Fruit fly (Drosophila melanogaster): ENCODE results near the gene Liprin-alpha.
A peak's percentile ranks its signal among the peaks of the same experiment; 100 is the strongest.

Gene Liprin-alpha

dm6 chr2L:6716921-6717320, 6.8 kb upstream of the Liprin-alpha start:
- no peak for TF ChIP-seq Pif1B (GFP tag; optimal IDR thresholded peaks at IDR 0.05)
- no peak for TF ChIP-seq CG4496 (GFP tag; IDR thresholded peaks at IDR 0.05)
- no peak for TF ChIP-seq Snoo (tag; optimal IDR thresholded peaks at IDR 0.05)
- no peak for TF ChIP-seq CG8301 (tag; optimal IDR thresholded peaks at IDR 0.05)
- no peak for TF ChIP-seq CG9948 (tag; optimal IDR thresholded peaks at IDR 0.05)
- no peak for TF ChIP-seq CG32121 (GFP tag; IDR thresholded peaks at IDR 0.05)
- no peak for TF ChIP-seq CG14655 (GFP tag; optimal IDR thresholded peaks at IDR 0.05)
- no peak for TF ChIP-seq CG8159 (tag; optimal IDR thresholded peaks at IDR 0.05)
- TF ChIP-seq rn (GFP tag; IDR thresholded peaks at IDR 0.05), result no peak
- TF ChIP-seq CG10348 (GFP tag; IDR thresholded peaks at IDR 0.05), result no peak
- no peak for TF ChIP-seq EcR (GFP tag; optimal IDR thresholded peaks at IDR 0.05)
- no peak for TF ChIP-seq gl (tag; optimal IDR thresholded peaks at IDR 0.05)
- TF ChIP-seq D1 (tag; optimal IDR thresholded peaks at IDR 0.05), result no peak
- no peak for TF ChIP-seq CG12605 (GFP tag; IDR thresholded peaks at IDR 0.05)
- no peak for TF ChIP-seq Pif1A (GFP tag; optimal IDR thresholded peaks at IDR 0.05)
- TF ChIP-seq CG17806 (tag; optimal IDR thresholded peaks at IDR 0.05), result no peak
- TF ChIP-seq CG15710 (tag; optimal IDR thresholded peaks at IDR 0.05), result no peak
- TF ChIP-seq fd96Ca (GFP tag; IDR thresholded peaks at IDR 0.05), result no peak
- TF ChIP-seq CG34367 (tag; optimal IDR thresholded peaks at IDR 0.05), result no peak
- no peak for TF ChIP-seq Ets98B (GFP tag; IDR thresholded peaks at IDR 0.05)

dm6 chr2L:6717460-6717859, 6.2 kb upstream of the Liprin-alpha start, which contains the start of gene Aatf:
Gene Aatf, plus strand, starts transcription at chr2L:6717625.
- TF ChIP-seq Ets98B (GFP tag; IDR thresholded peaks at IDR 0.05) (0 out of 2 replicates have a peak, but pooled peaks have one; percentile 6), gl (tag; optimal IDR thresholded peaks at IDR 0.05) (no peak), CG9948 (tag; optimal IDR thresholded peaks at IDR 0.05) (no peak)

dm6 chr2L:6721710-6722109, 2.0 kb upstream of the Liprin-alpha start:
- TF ChIP-seq CG8301 (tag; optimal IDR thresholded peaks at IDR 0.05) (no peak), Ets98B (GFP tag; IDR thresholded peaks at IDR 0.05) (no peak), EcR (GFP tag; optimal IDR thresholded peaks at IDR 0.05) (no peak), CG13204 (GFP tag; optimal IDR thresholded peaks at IDR 0.05) (no peak), CG17806 (tag; optimal IDR thresholded peaks at IDR 0.05) (no peak), Pif1B (GFP tag; optimal IDR thresholded peaks at IDR 0.05) (no peak), CG32121 (GFP tag; IDR thresholded peaks at IDR 0.05) (no peak), CG15710 (tag; optimal IDR thresholded peaks at IDR 0.05) (no peak), CG12605 (GFP tag; IDR thresholded peaks at IDR 0.05) (no peak), CG9948 (tag; optimal IDR thresholded peaks at IDR 0.05) (no peak), CG34367 (tag; optimal IDR thresholded peaks at IDR 0.05) (no peak), gl (tag; optimal IDR thresholded peaks at IDR 0.05) (no peak), CG8159 (tag; optimal IDR thresholded peaks at IDR 0.05) (no peak), CG10348 (GFP tag; IDR thresholded peaks at IDR 0.05) (no peak)

dm6 chr2L:6722822-6723749, 617 bp upstream of the Liprin-alpha start, which contains the start of gene homer:
Gene homer, minus strand, starts transcription at chr2L:6723359.
- no peak for TF ChIP-seq CG8301 (tag; optimal IDR thresholded peaks at IDR 0.05)
- TF ChIP-seq CG15710 (tag; optimal IDR thresholded peaks at IDR 0.05), result peak; percentile 10
- TF ChIP-seq Pif1A (GFP tag; optimal IDR thresholded peaks at IDR 0.05), result no peak
- TF ChIP-seq gl (tag; optimal IDR thresholded peaks at IDR 0.05), result no peak
- TF ChIP-seq CG10348 (GFP tag; IDR thresholded peaks at IDR 0.05), result no peak
- no peak for TF ChIP-seq CG14655 (GFP tag; optimal IDR thresholded peaks at IDR 0.05)
- peak; percentile 49; the same call in 1 of the 3 replicates for TF ChIP-seq CG4496 (GFP tag; IDR thresholded peaks at IDR 0.05)
- TF ChIP-seq CG13204 (GFP tag; optimal IDR thresholded peaks at IDR 0.05), result no peak
- no peak for TF ChIP-seq CG9948 (tag; optimal IDR thresholded peaks at IDR 0.05)
- TF ChIP-seq EcR (GFP tag; optimal IDR thresholded peaks at IDR 0.05), result peak; percentile 9
- no peak for TF ChIP-seq CG17806 (tag; optimal IDR thresholded peaks at IDR 0.05)
- no peak for TF ChIP-seq fd96Ca (GFP tag; IDR thresholded peaks at IDR 0.05)
- no peak for TF ChIP-seq CG8159 (tag; optimal IDR thresholded peaks at IDR 0.05)
- no peak for TF ChIP-seq rn (GFP tag; IDR thresholded peaks at IDR 0.05)
- peak; percentile 14; the same call in 1 of the 2 replicates for TF ChIP-seq CG32121 (GFP tag; IDR thresholded peaks at IDR 0.05)
- TF ChIP-seq Pif1B (GFP tag; optimal IDR thresholded peaks at IDR 0.05), result no peak
- no peak for TF ChIP-seq Ets98B (GFP tag; IDR thresholded peaks at IDR 0.05)
- TF ChIP-seq CG34367 (tag; optimal IDR thresholded peaks at IDR 0.05), result no peak
- TF ChIP-seq CG12605 (GFP tag; IDR thresholded peaks at IDR 0.05), result no peak
- TF ChIP-seq Snoo (tag; optimal IDR thresholded peaks at IDR 0.05), result no peak
- TF ChIP-seq D1 (tag; optimal IDR thresholded peaks at IDR 0.05), result no peak

- TF ChIP-seq CG17806 (tag; optimal IDR thresholded peaks at IDR 0.05), result no peak
- no peak for TF ChIP-seq CG13204 (GFP tag; optimal IDR thresholded peaks at IDR 0.05)
- TF ChIP-seq Ets98B (GFP tag; IDR thresholded peaks at IDR 0.05), result no peak
- no peak for TF ChIP-seq CG32121 (GFP tag; IDR thresholded peaks at IDR 0.05)
- no peak for TF ChIP-seq CG12605 (GFP tag; IDR thresholded peaks at IDR 0.05)
- no peak for TF ChIP-seq Pif1A (GFP tag; optimal IDR thresholded peaks at IDR 0.05)
- no peak for TF ChIP-seq CG9948 (tag; optimal IDR thresholded peaks at IDR 0.05)
- TF ChIP-seq CG4496 (GFP tag; IDR thresholded peaks at IDR 0.05), result no peak
- no peak for TF ChIP-seq D1 (tag; optimal IDR thresholded peaks at IDR 0.05)
- no peak for TF ChIP-seq CG14655 (GFP tag; optimal IDR thresholded peaks at IDR 0.05)
- TF ChIP-seq Pif1B (GFP tag; optimal IDR thresholded peaks at IDR 0.05), result no peak
- TF ChIP-seq CG8301 (tag; optimal IDR thresholded peaks at IDR 0.05), result no peak
- TF ChIP-seq CG15710 (tag; optimal IDR thresholded peaks at IDR 0.05), result no peak
- no peak for TF ChIP-seq CG10348 (GFP tag; IDR thresholded peaks at IDR 0.05)
- TF ChIP-seq CG34367 (tag; optimal IDR thresholded peaks at IDR 0.05), result no peak
- no peak for TF ChIP-seq fd96Ca (GFP tag; IDR thresholded peaks at IDR 0.05)
Observed at dm6 chr2L:6732566-6732965, 8.9 kb downstream of the Liprin-alpha start, which contains the start of gene TTLL3B. Gene TTLL3B, plus strand, starts transcription at chr2L:6732866.
